Worm (Caenorhabditis elegans): ENCODE measurements around the gene set-6.

The set-6 gene

DNA sequence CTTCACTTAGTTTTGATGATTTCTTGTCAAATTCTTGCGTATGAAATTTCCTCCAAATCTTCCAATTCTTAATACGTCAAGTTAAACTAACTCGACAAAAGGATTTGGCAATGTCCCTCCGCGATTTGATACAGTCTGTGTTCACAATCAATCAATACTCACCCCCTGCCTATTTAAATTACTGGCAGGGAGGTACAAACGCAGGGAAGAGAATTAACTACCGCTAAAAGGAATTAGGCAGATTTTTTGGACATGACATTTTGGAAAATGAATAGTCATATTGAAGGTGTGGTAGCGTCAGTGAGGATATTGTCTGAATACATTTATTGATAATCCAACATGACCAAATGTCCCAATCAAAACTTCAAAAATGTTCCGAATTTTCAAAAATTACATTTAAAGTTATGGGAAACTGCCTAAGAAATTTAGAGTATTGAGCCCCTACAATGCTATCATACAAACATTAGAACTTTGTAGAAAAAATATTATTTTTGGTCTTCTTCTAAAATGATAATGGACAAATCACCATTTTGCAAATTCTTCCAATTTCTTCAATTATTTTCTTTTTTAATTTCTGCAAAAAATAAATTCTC lies 37.0 kb downstream of the set-6 start (continued):
- peak; percentile 92 for TF ChIP-seq pax-3 (tag; optimal IDR thresholded peaks at IDR 0.05)
- peak; percentile 65 to 93 for TF ChIP-seq lin-35 (GFP tag; optimal IDR thresholded peaks at IDR 0.05)
- peak; percentile 10 for TF ChIP-seq unc-130 (tag; optimal IDR thresholded peaks at IDR 0.05)
- TF ChIP-seq xbp-1 (tag; optimal IDR thresholded peaks at IDR 0.05): peak; percentile 96
- peak; percentile 91 for TF ChIP-seq C04F5.9 (tag; optimal IDR thresholded peaks at IDR 0.05)
- peak; percentile 99 for TF ChIP-seq nhr-90 (tag; optimal IDR thresholded peaks at IDR 0.05; ENCODE audit: poor library complexity)
- peak; percentile 93 for TF ChIP-seq lir-3 (tag; optimal IDR thresholded peaks at IDR 0.05; ENCODE audit: poor library complexity)
- TF ChIP-seq ets-5 (GFP tag; IDR thresholded peaks at IDR 0.05): no peak
- peak; percentile 99 for TF ChIP-seq rnt-1 (tag; optimal IDR thresholded peaks at IDR 0.05)
- peak; percentile 90 to 93 for TF ChIP-seq ztf-11 (tag; optimal IDR thresholded peaks at IDR 0.05)
- peak; percentile 97 for TF ChIP-seq lin-13 (GFP tag; optimal IDR thresholded peaks at IDR 0.05)
- TF ChIP-seq mab-9 (GFP tag; IDR thresholded peaks at IDR 0.05): peak; percentile 92
- peak; percentile 78 for TF ChIP-seq mef-2 (tag; optimal IDR thresholded peaks at IDR 0.05)
- peak; percentile 73 for TF ChIP-seq ces-1 (GFP tag; optimal IDR thresholded peaks at IDR 0.05)
- TF ChIP-seq ceh-88 (GFP tag; IDR thresholded peaks at IDR 0.05): peak; percentile 97
- peak; percentile 86 for TF ChIP-seq isw-1 (GFP tag; IDR thresholded peaks at IDR 0.05)
- TF ChIP-seq efl-1 (optimal IDR thresholded peaks at IDR 0.05): peak; percentile 85 to 89
- TF ChIP-seq efl-1 (GFP tag; optimal IDR thresholded peaks at IDR 0.05 in 1 of 2): peak; percentile 48 to 97
- peak; percentile 99 for TF ChIP-seq ceh-8 (GFP tag; optimal IDR thresholded peaks at IDR 0.05)
- TF ChIP-seq zag-1 (tag; optimal IDR thresholded peaks at IDR 0.05): peak; percentile 79
- TF ChIP-seq nhr-19 (GFP tag; conservative IDR thresholded peaks at IDR 0.05): peak; percentile 98
- TF ChIP-seq sup-37 (GFP tag; optimal IDR thresholded peaks at IDR 0.05): peak; percentile 87
- TF ChIP-seq vab-15 (tag; optimal IDR thresholded peaks at IDR 0.05): peak; percentile 70
- TF ChIP-seq nhr-47 (tag; optimal IDR thresholded peaks at IDR 0.05): peak; percentile 99
- TF ChIP-seq egl-13 (tag; optimal IDR thresholded peaks at IDR 0.05): peak; percentile 96
- TF ChIP-seq alr-1 (tag; optimal IDR thresholded peaks at IDR 0.05; ENCODE audit: borderline replicate concordance): no peak
- TF ChIP-seq ztf-4 (tag; optimal IDR thresholded peaks at IDR 0.05): peak; percentile 99
- peak; percentile 66 for TF ChIP-seq aha-1 (tag; optimal IDR thresholded peaks at IDR 0.05)
- TF ChIP-seq fkh-10 (GFP tag; optimal IDR thresholded peaks at IDR 0.05): peak; percentile 99
- peak; percentile 87 for TF ChIP-seq hlh-4 (tag; optimal IDR thresholded peaks at IDR 0.05)
- peak; percentile 94 for TF ChIP-seq aly-2 (tag; optimal IDR thresholded peaks at IDR 0.05)
- peak; percentile 66 for TF ChIP-seq F16B12.6 (tag; optimal IDR thresholded peaks at IDR 0.05)

DNA sequence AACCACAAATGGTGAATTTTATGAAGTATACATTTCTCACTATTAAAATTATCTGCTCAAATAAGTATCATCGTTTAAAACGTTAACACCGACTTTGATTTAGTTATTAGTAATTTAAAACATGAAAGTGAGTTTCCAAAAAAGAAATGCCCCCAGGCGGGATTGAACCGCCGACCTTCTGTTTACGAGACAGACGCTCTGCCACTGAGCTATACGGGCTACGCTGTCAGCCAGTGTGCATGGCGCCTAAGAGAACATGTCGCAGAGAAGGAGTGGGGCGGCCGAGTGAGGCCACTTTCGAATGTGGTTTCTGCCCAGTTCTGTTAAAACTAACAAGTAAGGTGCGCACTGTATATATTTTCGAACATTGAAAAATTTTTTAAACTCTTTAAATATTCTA lies 39.5 kb downstream of the set-6 start:
- TF ChIP-seq fkh-4 (tag; optimal IDR thresholded peaks at IDR 0.05; ENCODE audit: borderline replicate concordance): no peak
- TF ChIP-seq nhr-12 (tag; optimal IDR thresholded peaks at IDR 0.05): no peak
- TF ChIP-seq pax-3 (tag; optimal IDR thresholded peaks at IDR 0.05): no peak
- TF ChIP-seq nhr-28 (tag; optimal IDR thresholded peaks at IDR 0.05): no peak
- no peak for TF ChIP-seq C04F5.9 (tag; optimal IDR thresholded peaks at IDR 0.05)
- peak in 1 of 2 experiments; percentile 21 for TF ChIP-seq mdl-1 (tag; optimal IDR thresholded peaks at IDR 0.05)
- no peak for TF ChIP-seq lin-15B (tag; optimal IDR thresholded peaks at IDR 0.05)
- TF ChIP-seq C34B4.2 (tag; optimal IDR thresholded peaks at IDR 0.05): no peak
- TF ChIP-seq hlh-17 (GFP tag; optimal IDR thresholded peaks at IDR 0.05; ENCODE audit: borderline replicate concordance): no peak
- TF ChIP-seq tlp-1 (tag; optimal IDR thresholded peaks at IDR 0.05): no peak
- no peak for TF ChIP-seq sox-4 (tag; optimal IDR thresholded peaks at IDR 0.05)
- TF ChIP-seq unc-98 (GFP tag; IDR thresholded peaks at IDR 0.05): no peak
- TF ChIP-seq ceh-90 (tag; optimal IDR thresholded peaks at IDR 0.05): no peak
- peak; percentile 36 for TF ChIP-seq unc-86 (tag; optimal IDR thresholded peaks at IDR 0.05)
- peak; percentile 43 for TF ChIP-seq jun-1 (tag; optimal IDR thresholded peaks at IDR 0.05)
- TF ChIP-seq ces-1 (GFP tag; optimal IDR thresholded peaks at IDR 0.05): no peak
- TF ChIP-seq xbp-1 (tag; optimal IDR thresholded peaks at IDR 0.05): peak; percentile 49
- TF ChIP-seq mep-1 (tag; optimal IDR thresholded peaks at IDR 0.05): peak; percentile 27
- peak; percentile 13 for TF ChIP-seq snpc-4 (tag; optimal IDR thresholded peaks at IDR 0.05)
- no peak for TF ChIP-seq F16B12.6 (tag; optimal IDR thresholded peaks at IDR 0.05)
- TF ChIP-seq rnt-1 (tag; optimal IDR thresholded peaks at IDR 0.05): peak; percentile 67
- TF ChIP-seq nhr-47 (tag; optimal IDR thresholded peaks at IDR 0.05): peak; percentile 78
- TF ChIP-seq aha-1 (tag; optimal IDR thresholded peaks at IDR 0.05): no peak
- no peak for TF ChIP-seq nhr-76 (tag; optimal IDR thresholded peaks at IDR 0.05)
- TF ChIP-seq snu-23 (GFP tag; optimal IDR thresholded peaks at IDR 0.05): peak; percentile 79
- TF ChIP-seq hpl-2 (GFP tag; optimal IDR thresholded peaks at IDR 0.05): no peak
- TF ChIP-seq ceh-82 (tag; optimal IDR thresholded peaks at IDR 0.05): peak; percentile 58 to 69 (median 63)
- TF ChIP-seq lin-35 (GFP tag; optimal IDR thresholded peaks at IDR 0.05): peak; percentile 24 to 64
- no peak for TF ChIP-seq ama-1 (optimal IDR thresholded peaks at IDR 0.05)

Measured in whole organism, L1 larva.